Fruit fly (Drosophila melanogaster) whole organism, embryonic: ENCODE data around the gene dlp.

Source experiments
- Bteb2 ChIP-seq: fragments of 200-800 bp; sonication (Bioruptor generic); optimal IDR thresholded peaks from 2 replicates; lab custom pipeline; 2016; ENCODE audit warnings: missing biosample characterization, missing genetic modification characterization
- CG10321 ChIP-seq: fragments of 200-800 bp; sonication (Bioruptor generic); IDR thresholded peaks from 2 replicates; pipeline ENCODE4 v1.3.6; 2022; ENCODE audit warnings: missing biosample characterization, missing genetic modification characterization
- CG10654 ChIP-seq: fragments of 200-800 bp; sonication (Bioruptor generic); optimal IDR thresholded peaks from 2 replicates; lab custom pipeline; 2016; ENCODE audit warnings: missing biosample characterization, missing genetic modification characterization
- CG11247 ChIP-seq: fragments of 200-800 bp; sonication (Bioruptor generic); IDR thresholded peaks from 2 replicates; pipeline ENCODE4 v1.3.6; 2022; ENCODE audit warnings: missing biosample characterization, missing genetic modification characterization
- CG11398 ChIP-seq: fragments of 200-800 bp; sonication (Bioruptor generic); optimal IDR thresholded peaks from 2 replicates; lab custom pipeline; 2016; ENCODE audit warnings: missing biosample characterization, missing genetic modification characterization
- CG11723 ChIP-seq: fragments of 200-800 bp; sonication (Bioruptor generic); optimal IDR thresholded peaks from 2 replicates; lab custom pipeline; 2017; ENCODE audit warnings: missing biosample characterization, mild to moderate bottlenecking, missing genetic modification characterization
- CG12391 ChIP-seq: fragments of 200-800 bp; sonication (Bioruptor generic); optimal IDR thresholded peaks from 3 replicates; lab custom pipeline; 2018; ENCODE audit warnings: missing biosample characterization, mild to moderate bottlenecking, missing genetic modification characterization, moderate library complexity
- CG15514 ChIP-seq: fragments of 200-800 bp; sonication (Bioruptor generic); optimal IDR thresholded peaks from 3 replicates; lab custom pipeline; 2017; ENCODE audit warnings: missing biosample characterization, missing genetic modification characterization, mild to moderate bottlenecking, moderate library complexity, missing genetic modification reagents
- CG16815 ChIP-seq: fragments of 200-800 bp; sonication (Bioruptor generic); optimal IDR thresholded peaks from 3 replicates; lab custom pipeline; 2017; ENCODE audit warnings: missing biosample characterization, mild to moderate bottlenecking, missing genetic modification characterization
- CG17359 ChIP-seq: fragments of 200-800 bp; sonication (Bioruptor generic); optimal IDR thresholded peaks from 3 replicates; lab custom pipeline; 2018; ENCODE audit warnings: missing biosample characterization, mild to moderate bottlenecking, missing genetic modification characterization, moderate library complexity
- CG1792 ChIP-seq: fragments of 200-800 bp; sonication (Bioruptor generic); optimal IDR thresholded peaks from 2 replicates; lab custom pipeline; 2016; ENCODE audit warnings: missing biosample characterization, missing genetic modification characterization
- CG2202 ChIP-seq: fragments of 200-800 bp; sonication (Bioruptor generic); optimal IDR thresholded peaks from 2 replicates; lab custom pipeline; 2018; ENCODE audit warnings: missing biosample characterization, mild to moderate bottlenecking, missing genetic modification characterization
- CG2678 ChIP-seq: fragments of 200-800 bp; sonication (Bioruptor generic); optimal IDR thresholded peaks from 3 replicates; lab custom pipeline; 2019; ENCODE audit warnings: missing biosample characterization, mild to moderate bottlenecking, missing genetic modification characterization, moderate library complexity
- CG2875 ChIP-seq: fragments of 200-800 bp; sonication (Bioruptor generic); optimal IDR thresholded peaks from 2 replicates; lab custom pipeline; 2017; ENCODE audit warnings: missing biosample characterization, mild to moderate bottlenecking, missing genetic modification characterization, missing genetic modification reagents
- CG30431 ChIP-seq: fragments of 200-800 bp; sonication (Bioruptor generic); optimal IDR thresholded peaks from 2 replicates; lab custom pipeline; 2017; ENCODE audit warnings: missing biosample characterization, missing genetic modification characterization
- CG3065 ChIP-seq: fragments of 200-800 bp; sonication (Bioruptor generic); optimal IDR thresholded peaks from 2 replicates; lab custom pipeline; 2016; ENCODE audit warnings: missing biosample characterization, missing genetic modification characterization
- CG33213 ChIP-seq: fragments of 200-800 bp; sonication (Bioruptor generic); optimal IDR thresholded peaks from 3 replicates; lab custom pipeline; 2016; ENCODE audit warnings: missing biosample characterization, missing genetic modification characterization
- CG9932 ChIP-seq: fragments of 200-800 bp; sonication (Bioruptor generic); IDR thresholded peaks from 2 replicates; pipeline ENCODE4 v1.3.6; 2022; ENCODE audit warnings: missing biosample characterization, missing genetic modification characterization
- Camta ChIP-seq: fragments of 200-800 bp; sonication (Bioruptor generic); optimal IDR thresholded peaks from 2 replicates; lab custom pipeline; 2016; ENCODE audit warnings: missing biosample characterization, missing genetic modification characterization
- D ChIP-seq, 2 experiments: fragments of 200-800 bp in 1 of 2; fragments of >200 bp in 1 of 2; sonication (Bioruptor generic) in 1 of 2; optimal IDR thresholded peaks; 2 replicates in 1 of 2; 3 replicates in 1 of 2; lab custom pipeline; 2017; ENCODE audit warnings: mild to moderate bottlenecking in 1 of 2, missing biosample characterization in 1 of 2, missing genetic modification characterization in 1 of 2, missing genetic modification reagents in 1 of 2
- Dfd ChIP-seq, 2 experiments: fragments of >200 bp; optimal IDR thresholded peaks; 2 replicates each; lab custom pipeline; 2017; ENCODE audit warnings: missing biosample characterization in 2 of 2, missing genetic modification characterization in 2 of 2
- Dip2 ChIP-seq: fragments of 200-800 bp; sonication (Bioruptor generic); IDR thresholded peaks from 2 replicates; pipeline ENCODE4 v1.3.6; 2022; ENCODE audit warnings: missing biosample characterization, missing genetic modification characterization
- H2.0 ChIP-seq: fragments of 200-800 bp; sonication (Bioruptor generic); IDR thresholded peaks from 2 replicates; pipeline ENCODE4 v1.3.6; 2022; ENCODE audit warnings: missing biosample characterization, missing genetic modification characterization
- HLH4C ChIP-seq: fragments of 200-800 bp; sonication (Bioruptor generic); IDR thresholded peaks from 3 replicates; pipeline ENCODE4 v1.3.6; 2022; ENCODE audit warnings: missing biosample characterization, missing genetic modification characterization; ENCODE audit not compliant: partially characterized antibody
- HLH54F ChIP-seq: fragments of 200-800 bp; sonication (Bioruptor generic); optimal IDR thresholded peaks from 3 replicates; lab custom pipeline; 2016; ENCODE audit warnings: missing biosample characterization, missing genetic modification characterization
- Hmx ChIP-seq: fragments of 200-800 bp; sonication (Bioruptor generic); optimal IDR thresholded peaks from 2 replicates; lab custom pipeline; 2016; ENCODE audit warnings: missing biosample characterization, missing genetic modification characterization
- Meics ChIP-seq: fragments of 200-800 bp; sonication (Bioruptor generic); optimal IDR thresholded peaks from 2 replicates; lab custom pipeline; 2017; ENCODE audit warnings: missing biosample characterization, mild to moderate bottlenecking, missing genetic modification characterization
- Nf-YA ChIP-seq: fragments of 200-800 bp; sonication (Bioruptor generic); IDR thresholded peaks from 2 replicates; pipeline ENCODE4 v1.3.6; 2022; ENCODE audit warnings: missing biosample characterization, missing genetic modification characterization
- Nf-YC ChIP-seq: fragments of 200-800 bp; optimal IDR thresholded peaks from 3 replicates; lab custom pipeline; 2019; ENCODE audit warnings: missing biosample characterization, mild to moderate bottlenecking, missing genetic modification characterization, moderate library complexity
- Oli ChIP-seq: fragments of 200-800 bp; sonication (Bioruptor generic); optimal IDR thresholded peaks from 2 replicates; lab custom pipeline; 2018; ENCODE audit warnings: missing biosample characterization, mild to moderate bottlenecking, missing genetic modification characterization, moderate library complexity
- Ravus ChIP-seq: fragments of 200-800 bp; sonication (Bioruptor generic); IDR thresholded peaks from 2 replicates; pipeline ENCODE4 v1.3.6; 2022; ENCODE audit warnings: missing biosample characterization, missing genetic modification characterization
- Sox102F ChIP-seq: fragments of 200-800 bp; sonication (Bioruptor generic); optimal IDR thresholded peaks from 2 replicates; lab custom pipeline; 2018; ENCODE audit warnings: missing biosample characterization, mild to moderate bottlenecking, missing genetic modification characterization, moderate library complexity
- Ssrp ChIP-seq: fragments of 200-800 bp; sonication (Bioruptor generic); optimal IDR thresholded peaks from 2 replicates; lab custom pipeline; 2018; ENCODE audit warnings: missing biosample characterization, mild to moderate bottlenecking, missing genetic modification characterization, moderate library complexity
- Tbp ChIP-seq: fragments of >200 bp; optimal IDR thresholded peaks from 2 replicates; lab custom pipeline; 2018; ENCODE audit warnings: missing biosample characterization, missing genetic modification characterization
- bsh ChIP-seq, 2 experiments: fragments of 200-800 bp; sonication (Bioruptor generic); optimal IDR thresholded peaks; 2 replicates each; lab custom pipeline; 2017 to 2018; ENCODE audit warnings: mild to moderate bottlenecking in 2 of 2, missing biosample characterization in 2 of 2, missing genetic modification characterization in 2 of 2, moderate library complexity in 1 of 2
- crp ChIP-seq, 2 experiments: fragments of 200-800 bp; sonication (Bioruptor generic); optimal IDR thresholded peaks; 2 replicates in 1 of 2; 3 replicates in 1 of 2; lab custom pipeline; 2017; ENCODE audit warnings: missing biosample characterization in 2 of 2, missing genetic modification characterization in 2 of 2, mild to moderate bottlenecking in 1 of 2, moderate library complexity in 1 of 2
- emc ChIP-seq: fragments of 200-800 bp; sonication (Bioruptor generic); optimal IDR thresholded peaks from 2 replicates; lab custom pipeline; 2016; ENCODE audit warnings: missing biosample characterization, missing genetic modification characterization
- gsb ChIP-seq: fragments of 200-800 bp; sonication (Bioruptor generic); IDR thresholded peaks from 2 replicates; pipeline ENCODE4 v1.3.6; 2022; ENCODE audit warnings: missing biosample characterization, missing genetic modification characterization
- h ChIP-seq: fragments of >200 bp; optimal IDR thresholded peaks from 2 replicates; lab custom pipeline; 2017
- kni ChIP-seq: fragments of 200-800 bp; sonication (Bioruptor generic); optimal IDR thresholded peaks from 3 replicates; lab custom pipeline; 2017; ENCODE audit warnings: mild to moderate bottlenecking, missing biosample characterization, missing genetic modification reagents, missing genetic modification characterization
- lov ChIP-seq, 2 experiments: fragments of 200-800 bp in 1 of 2; fragments of >200 bp in 1 of 2; sonication (Bioruptor generic) in 1 of 2; IDR thresholded peaks in 1 of 2; optimal IDR thresholded peaks in 1 of 2; 2 replicates in 1 of 2; 3 replicates in 1 of 2; pipeline versions ENCODE4 v1.3.6 to Lab custom; 2017 to 2022; ENCODE audit warnings: missing biosample characterization in 1 of 2, missing genetic modification characterization in 1 of 2
- pita ChIP-seq: fragments of 200-800 bp; sonication (Bioruptor generic); optimal IDR thresholded peaks from 2 replicates; lab custom pipeline; 2017; ENCODE audit warnings: missing biosample characterization, mild to moderate bottlenecking, missing genetic modification characterization
- prd ChIP-seq, 3 experiments: fragments of >200 bp in 2 of 3; fragments of 200-800 bp in 1 of 3; sonication (Bioruptor generic) in 1 of 3; optimal IDR thresholded peaks in 2 of 3; IDR thresholded peaks in 1 of 3; 2 replicates in 2 of 3; 3 replicates in 1 of 3; pipeline versions ENCODE4 v1.3.6 to Lab custom; 2017 to 2022; ENCODE audit warnings: missing biosample characterization in 1 of 3, missing genetic modification characterization in 1 of 3
- schlank ChIP-seq: fragments of 200-800 bp; sonication (Bioruptor generic); optimal IDR thresholded peaks from 2 replicates; lab custom pipeline; 2018; ENCODE audit warnings: missing biosample characterization, mild to moderate bottlenecking, missing genetic modification characterization
- scrt ChIP-seq: fragments of 200-800 bp; sonication (Bioruptor generic); optimal IDR thresholded peaks from 2 replicates; lab custom pipeline; 2018; ENCODE audit warnings: missing biosample characterization, mild to moderate bottlenecking, missing genetic modification characterization, moderate library complexity
- ssp ChIP-seq: fragments of 200-800 bp; sonication (Bioruptor generic); IDR thresholded peaks from 2 replicates; pipeline ENCODE4 v1.3.6; 2022; ENCODE audit warnings: missing biosample characterization, missing genetic modification characterization
- tll ChIP-seq, 2 experiments: fragments of 200-800 bp in 1 of 2; fragments of >200 bp in 1 of 2; sonication (Bioruptor generic) in 1 of 2; optimal IDR thresholded peaks; 2 replicates each; lab custom pipeline; 2017 to 2019; ENCODE audit warnings: missing biosample characterization in 2 of 2, missing genetic modification characterization in 2 of 2, mild to moderate bottlenecking in 1 of 2, moderate library complexity in 1 of 2
- unc-4 ChIP-seq: fragments of 200-800 bp; sonication (Bioruptor generic); IDR thresholded peaks from 2 replicates; pipeline ENCODE4 v1.3.6; 2022; ENCODE audit warnings: missing biosample characterization, missing genetic modification characterization; ENCODE audit not compliant: partially characterized antibody
- zfh2 ChIP-seq: fragments of 200-800 bp; sonication (Bioruptor generic); optimal IDR thresholded peaks from 2 replicates; lab custom pipeline; 2016; ENCODE audit warnings: missing biosample characterization, missing genetic modification characterization

dlp gene

dm6 chr3L:14708053-14708452 lies 75.7 kb downstream of the dlp start (continued):
- TF ChIP-seq prd (optimal IDR thresholded peaks at IDR 0.05; lab: Kevin White, UChicago) (no peak), prd (GFP tag; IDR thresholded peaks at IDR 0.05; lab: Robert Waterston, UW) (no peak), Meics (GFP tag; lab: Kevin White, UChicago) (peak; percentile 44), lov (optimal IDR thresholded peaks at IDR 0.05; lab: Kevin White, UChicago) (no peak), lov (GFP tag; IDR thresholded peaks at IDR 0.05; lab: Robert Waterston, UW) (no peak), CG2202 (tag; lab: Kevin White, UChicago) (no peak), CG12391 (no peak), crp (GFP tag; optimal IDR thresholded peaks at IDR 0.05; lab: Kevin White, UChicago) (no peak), unc-4 (GFP tag; lab: Robert Waterston, UW) (no peak), h (lab: Kevin White, UChicago) (no peak), CG11247 (GFP tag; lab: Robert Waterston, UW) (peak; percentile 69), zfh2 (GFP tag; lab: Kevin White, UChicago) (no peak), H2.0 (no peak), gsb (no peak), CG33213 (GFP tag; lab: Kevin White, UChicago) (peak; percentile 55), Dfd (GFP tag; optimal IDR thresholded peaks at IDR 0.05; lab: Kevin White, UChicago) (no peak), CG15514 (GFP tag; lab: Kevin White, UChicago) (peak; percentile 70), emc (GFP tag; lab: Kevin White, UChicago) (no peak), HLH4C (GFP tag; lab: Robert Waterston, UW) (no peak), Nf-YC (no peak), HLH54F (GFP tag; lab: Kevin White, UChicago) (peak; percentile 23), Camta (GFP tag; lab: Kevin White, UChicago) (peak; percentile 53), Ssrp (tag; lab: Kevin White, UChicago) (no peak), Ravus (GFP tag; lab: Robert Waterston, UW) (no peak), CG2875 (peak; percentile 1), CG11398 (GFP tag; lab: Kevin White, UChicago) (peak; percentile 44), ssp (no peak), CG1792 (GFP tag; lab: Kevin White, UChicago) (peak; percentile 74), kni (GFP tag; lab: Kevin White, UChicago) (no peak), Dip2 (GFP tag; lab: Robert Waterston, UW) (no peak), CG3065 (GFP tag; lab: Kevin White, UChicago) (no peak), schlank (peak; percentile 69), Sox102F (GFP tag; lab: Kevin White, UChicago) (peak; percentile 46), CG11723 (no peak), bsh (GFP tag; optimal IDR thresholded peaks at IDR 0.05; lab: Kevin White, UChicago) (no peak), CG9932 (no peak), CG30431 (no peak), pita (no peak), CG17359 (tag; lab: Kevin White, UChicago) (peak; percentile 64), D (optimal IDR thresholded peaks at IDR 0.05; lab: Kevin White, UChicago) (no peak), D (GFP tag; optimal IDR thresholded peaks at IDR 0.05; lab: Kevin White, UChicago) (no peak), Oli (tag; lab: Kevin White, UChicago) (no peak), CG2678 (tag; lab: Kevin White, UChicago) (peak; percentile 70), Nf-YA (GFP tag; lab: Robert Waterston, UW) (0 out of 2 replicates have a peak, but pooled peaks have one; percentile 34), tll (GFP tag; optimal IDR thresholded peaks at IDR 0.05; lab: Kevin White, UChicago) (no peak), scrt (peak; percentile 32), Bteb2 (GFP tag; lab: Kevin White, UChicago) (no peak), Hmx (GFP tag; lab: Kevin White, UChicago) (no peak), CG16815 (no peak), CG10654 (peak; percentile 37), Tbp (GFP tag; lab: Kevin White, UChicago) (no peak), CG10321 (peak; percentile 67; the same call in 1 of the 2 replicates)
